Comparison of ENCODE assay signal across 7 worm cellular contexts in genomic region chrIV:1177683-1178082, ce11.
A peak's percentile ranks its signal among the peaks of the same experiment; 100 is the strongest.
TF ChIP-seq lines count a peak whose summit lies in the region.

Y104H12D.2 (plus strand) TSS chrIV:1178022.

TF ChIP-seq in whole organism, L1 larva, 84 proteins besides CTCF, POLR2A, EP300 and RAD21 (continues in another document):
- no peak for TF ChIP-seq mef-2 (tag; optimal IDR thresholded peaks at IDR 0.05; lab: Kevin White, UChicago)
- peak; percentile 20 for TF ChIP-seq skn-1 (tag; optimal IDR thresholded peaks at IDR 0.05; lab: Kevin White, UChicago)
- peak; percentile 90 to 95 for TF ChIP-seq efl-1 (optimal IDR thresholded peaks at IDR 0.05; lab: Kevin White, UChicago)
- peak; percentile 95 to 99 for TF ChIP-seq efl-1 (GFP tag; optimal IDR thresholded peaks at IDR 0.05 in 1 of 2; lab: Kevin White, UChicago)
- peak; percentile 28 for TF ChIP-seq tbx-2 (tag; optimal IDR thresholded peaks at IDR 0.05; lab: Kevin White, UChicago)
- TF ChIP-seq fkh-10 (GFP tag; optimal IDR thresholded peaks at IDR 0.05; lab: Kevin White, UChicago), result no peak
- no peak for TF ChIP-seq swsn-7 (tag; optimal IDR thresholded peaks at IDR 0.05; lab: Kevin White, UChicago)
- TF ChIP-seq blmp-1 (tag; optimal IDR thresholded peaks at IDR 0.05; lab: Kevin White, UChicago), result peak; percentile 31
- no peak for TF ChIP-seq nhr-84 (tag; optimal IDR thresholded peaks at IDR 0.05; lab: Kevin White, UChicago)
- peak; percentile 19 for TF ChIP-seq irx-1 (tag; optimal IDR thresholded peaks at IDR 0.05; lab: Kevin White, UChicago)
- TF ChIP-seq Y116A8C.19 (tag; optimal IDR thresholded peaks at IDR 0.05; lab: Kevin White, UChicago; ENCODE audit: borderline replicate concordance), result no peak
- TF ChIP-seq F16B12.6 (tag; optimal IDR thresholded peaks at IDR 0.05; lab: Kevin White, UChicago), result no peak
- TF ChIP-seq nhr-28 (tag; optimal IDR thresholded peaks at IDR 0.05; lab: Kevin White, UChicago), result no peak

TF ChIP-seq in whole organism, L2 larva, 48 proteins besides CTCF, POLR2A, EP300 and RAD21:
- TF ChIP-seq lin-13 (GFP tag; optimal IDR thresholded peaks at IDR 0.05; lab: Kevin White, UChicago), result peak; percentile 37
- peak; percentile 15 for TF ChIP-seq C34F6.9 (tag; optimal IDR thresholded peaks at IDR 0.05; lab: Kevin White, UChicago)
- peak; percentile 23 for TF ChIP-seq crh-2 (tag; optimal IDR thresholded peaks at IDR 0.05; lab: Kevin White, UChicago)
- TF ChIP-seq lsy-2 (tag; optimal IDR thresholded peaks at IDR 0.05; lab: Kevin White, UChicago), result peak; percentile 6 to 68
- no peak for TF ChIP-seq Y55F3AM.14 (GFP tag; optimal IDR thresholded peaks at IDR 0.05; lab: Kevin White, UChicago)
- peak; percentile 35 for TF ChIP-seq unc-55 (GFP tag; optimal IDR thresholded peaks at IDR 0.05; lab: Kevin White, UChicago)
- peak; percentile 93 for TF ChIP-seq gmeb-1 (tag; optimal IDR thresholded peaks at IDR 0.05; lab: Kevin White, UChicago)
- TF ChIP-seq blmp-1 (tag; optimal IDR thresholded peaks at IDR 0.05; lab: Kevin White, UChicago; ENCODE audit: insufficient read depth), result no peak

TF ChIP-seq in whole organism, L3 larva, 47 proteins besides CTCF, POLR2A, EP300 and RAD21:
- peak; percentile 54 for TF ChIP-seq pha-4 (tag; optimal IDR thresholded peaks at IDR 0.05; lab: Kevin White, UChicago)
- peak; percentile 23 for TF ChIP-seq lin-15B (tag; optimal IDR thresholded peaks at IDR 0.05; lab: Kevin White, UChicago)
- no peak for TF ChIP-seq mml-1 (tag; optimal IDR thresholded peaks at IDR 0.05; lab: Kevin White, UChicago)
- TF ChIP-seq sea-2 (GFP tag; optimal IDR thresholded peaks at IDR 0.05; lab: Kevin White, UChicago), result no peak
- TF ChIP-seq nfya-1 (tag; optimal IDR thresholded peaks at IDR 0.05; lab: Kevin White, UChicago; ENCODE audit: insufficient read depth), result peak; percentile 29
- peak; percentile 8 for TF ChIP-seq hmg-11 (tag; optimal IDR thresholded peaks at IDR 0.05; lab: Kevin White, UChicago)
- no peak for TF ChIP-seq ZK546.5 (tag; optimal IDR thresholded peaks at IDR 0.05; lab: Kevin White, UChicago)
- no peak for TF ChIP-seq ztf-11 (tag; optimal IDR thresholded peaks at IDR 0.05; lab: Kevin White, UChicago)
- TF ChIP-seq zag-1 (tag; optimal IDR thresholded peaks at IDR 0.05; lab: Kevin White, UChicago), result no peak
- no peak for TF ChIP-seq unc-62 (GFP tag; optimal IDR thresholded peaks at IDR 0.05; lab: Kevin White, UChicago)

TF ChIP-seq in whole organism, L4 larva, 104 proteins besides CTCF, POLR2A, EP300 and RAD21 (continues in another document):
- TF ChIP-seq zfp-3 (GFP tag; conservative IDR thresholded peaks at IDR 0.05; lab: Robert Waterston, UW) (no peak), ZK337.2 (GFP tag; IDR thresholded peaks at IDR 0.05; lab: Robert Waterston, UW) (no peak), nhr-42 (GFP tag; IDR thresholded peaks at IDR 0.05; lab: Robert Waterston, UW) (no peak), set-16 (GFP tag; IDR thresholded peaks at IDR 0.05; lab: Robert Waterston, UW) (no peak), zfp-2 (tag; optimal IDR thresholded peaks at IDR 0.05; lab: Kevin White, UChicago) (no peak), mxl-2 (GFP tag; conservative IDR thresholded peaks at IDR 0.05; lab: Robert Waterston, UW) (no peak), unc-130 (GFP tag; optimal IDR thresholded peaks at IDR 0.05; lab: Kevin White, UChicago) (no peak), mes-2 (tag; optimal IDR thresholded peaks at IDR 0.05; lab: Kevin White, UChicago; ENCODE audit: poor library complexity, severe bottlenecking) (no peak), lsy-2 (tag; optimal IDR thresholded peaks at IDR 0.05; lab: Kevin White, UChicago) (peak in 1 of 2 experiments; percentile 49), F26F4.8 (GFP tag; conservative IDR thresholded peaks at IDR 0.05; lab: Robert Waterston, UW) (no peak), daf-8 (GFP tag; IDR thresholded peaks at IDR 0.05; lab: Robert Waterston, UW) (no peak), snpc-1.2 (GFP tag; IDR thresholded peaks at IDR 0.05; lab: Robert Waterston, UW) (no peak), lir-3 (tag; optimal IDR thresholded peaks at IDR 0.05; lab: Kevin White, UChicago) (no peak), pqm-1 (tag; optimal IDR thresholded peaks at IDR 0.05; lab: Kevin White, UChicago) (no peak), skn-1 (tag; optimal IDR thresholded peaks at IDR 0.05; lab: Kevin White, UChicago) (no peak), hlh-11 (tag; optimal IDR thresholded peaks at IDR 0.05; lab: Kevin White, UChicago) (no peak), F37D6.2 (tag; optimal IDR thresholded peaks at IDR 0.05; lab: Kevin White, UChicago) (no peak)

TF ChIP-seq in whole organism, late embryonic, 69 proteins besides CTCF, POLR2A, EP300 and RAD21:
- TF ChIP-seq unc-42 (tag; optimal IDR thresholded peaks at IDR 0.05; lab: Kevin White, UChicago) (peak; percentile 32), hlh-6 (tag; optimal IDR thresholded peaks at IDR 0.05; lab: Kevin White, UChicago) (no peak), zip-5 (tag; optimal IDR thresholded peaks at IDR 0.05; lab: Kevin White, UChicago) (no peak), fax-1 (tag; optimal IDR thresholded peaks at IDR 0.05; lab: Kevin White, UChicago) (no peak)

TF ChIP-seq in whole organism, mixed stage, embryonic, 35 proteins besides CTCF, POLR2A, EP300 and RAD21:
- no peak for TF ChIP-seq bed-3 (GFP tag; optimal IDR thresholded peaks at IDR 0.05; lab: Kevin White, UChicago)
- no peak for TF ChIP-seq nhr-12 (tag; optimal IDR thresholded peaks at IDR 0.05; lab: Kevin White, UChicago)
- no peak for TF ChIP-seq flh-1 (GFP tag; optimal IDR thresholded peaks at IDR 0.05; lab: Kevin White, UChicago)
- TF ChIP-seq cnd-1 (tag; optimal IDR thresholded peaks at IDR 0.05; lab: Kevin White, UChicago), result no peak
- TF ChIP-seq mep-1 (tag; optimal IDR thresholded peaks at IDR 0.05; lab: Kevin White, UChicago), result peak; percentile 0
- no peak for TF ChIP-seq nhr-2 (tag; optimal IDR thresholded peaks at IDR 0.05; lab: Kevin White, UChicago)
- peak; percentile 41 for TF ChIP-seq ces-1 (GFP tag; optimal IDR thresholded peaks at IDR 0.05; lab: Kevin White, UChicago)
- peak; percentile 23 for TF ChIP-seq lsy-2 (tag; optimal IDR thresholded peaks at IDR 0.05; lab: Kevin White, UChicago)
- no peak for TF ChIP-seq hlh-1 (tag; optimal IDR thresholded peaks at IDR 0.05; lab: Kevin White, UChicago)
- TF ChIP-seq ztf-11 (tag; optimal IDR thresholded peaks at IDR 0.05; lab: Kevin White, UChicago), result no peak
- TF ChIP-seq unc-39 (tag; optimal IDR thresholded peaks at IDR 0.05; lab: Kevin White, UChicago), result no peak
- no peak for TF ChIP-seq elt-1 (tag; optimal IDR thresholded peaks at IDR 0.05; lab: Kevin White, UChicago; ENCODE audit: borderline replicate concordance, insufficient read depth)
- TF ChIP-seq ham-2 (GFP tag; optimal IDR thresholded peaks at IDR 0.05; lab: Kevin White, UChicago), result no peak
- TF ChIP-seq M03D4.4 (tag; optimal IDR thresholded peaks at IDR 0.05; lab: Kevin White, UChicago), result no peak
- no peak for TF ChIP-seq sem-2 (GFP tag; optimal IDR thresholded peaks at IDR 0.05; lab: Kevin White, UChicago)
- TF ChIP-seq sptf-1 (tag; optimal IDR thresholded peaks at IDR 0.05; lab: Kevin White, UChicago), result no peak
- no peak for TF ChIP-seq ceh-39 (tag; optimal IDR thresholded peaks at IDR 0.05; lab: Kevin White, UChicago)
- no peak for TF ChIP-seq zip-8 (tag; optimal IDR thresholded peaks at IDR 0.05; lab: Kevin White, UChicago)
- no peak for TF ChIP-seq lin-13 (tag; optimal IDR thresholded peaks at IDR 0.05; lab: Kevin White, UChicago)
- no peak for TF ChIP-seq mab-5 (tag; optimal IDR thresholded peaks at IDR 0.05; lab: Kevin White, UChicago)
- no peak for TF ChIP-seq drap-1 (GFP tag; optimal IDR thresholded peaks at IDR 0.05; lab: Kevin White, UChicago)

TF ChIP-seq in whole organism, young adult, 124 proteins besides CTCF, POLR2A, EP300 and RAD21 (continues in another document):
- TF ChIP-seq unc-62 (GFP tag; optimal IDR thresholded peaks at IDR 0.05; lab: Kevin White, UChicago) (no peak), aptf-2 (GFP tag; conservative IDR thresholded peaks at IDR 0.05; lab: Robert Waterston, UW) (no peak), cebp-2 (GFP tag; IDR thresholded peaks at IDR 0.05; lab: Robert Waterston, UW) (no peak), lin-40 (tag; optimal IDR thresholded peaks at IDR 0.05; lab: Kevin White, UChicago) (no peak), hmg-1.2 (GFP tag; IDR thresholded peaks at IDR 0.05; lab: Robert Waterston, UW) (peak; percentile 28; the same call in 1 of the 2 replicates), F39B2.1 (GFP tag; IDR thresholded peaks at IDR 0.05; lab: Robert Waterston, UW) (no peak), efl-1 (GFP tag; optimal IDR thresholded peaks at IDR 0.05; lab: Kevin White, UChicago) (peak; percentile 69), mel-28 (tag; optimal IDR thresholded peaks at IDR 0.05; lab: Kevin White, UChicago; ENCODE audit: borderline replicate concordance) (no peak), ceh-91 (GFP tag; IDR thresholded peaks at IDR 0.05; lab: Robert Waterston, UW) (no peak), madf-10 (tag; optimal IDR thresholded peaks at IDR 0.05; lab: Kevin White, UChicago) (no peak), mcd-1 (GFP tag; IDR thresholded peaks at IDR 0.05; lab: Robert Waterston, UW) (no peak), lsy-27 (tag; optimal IDR thresholded peaks at IDR 0.05; lab: Kevin White, UChicago; ENCODE audit: borderline replicate concordance, insufficient read depth) (no peak), B0019.2 (GFP tag; conservative IDR thresholded peaks at IDR 0.05; lab: Robert Waterston, UW) (0 out of 2 replicates have a peak, but pooled peaks have one; percentile 15), snpc-4 (GFP tag; optimal IDR thresholded peaks at IDR 0.05; lab: Kevin White, UChicago) (no peak), snpc-4 (tag; optimal IDR thresholded peaks at IDR 0.05; lab: Kevin White, UChicago) (peak in 1 of 4 experiments; percentile 42), lin-54 (GFP tag; optimal IDR thresholded peaks at IDR 0.05; lab: Kevin White, UChicago) (peak; percentile 82), nhr-80 (tag; optimal IDR thresholded peaks at IDR 0.05; lab: Kevin White, UChicago) (no peak), F52B5.7 (tag; optimal IDR thresholded peaks at IDR 0.05; lab: Kevin White, UChicago) (no peak), ceh-79 (tag; optimal IDR thresholded peaks at IDR 0.05; lab: Kevin White, UChicago) (no peak), B0261.1 (tag; optimal IDR thresholded peaks at IDR 0.05; lab: Kevin White, UChicago) (no peak), lin-35 (GFP tag; optimal IDR thresholded peaks at IDR 0.05; lab: Kevin White, UChicago) (peak in 1 of 3 experiments; percentile 88), T07F8.4 (tag; optimal IDR thresholded peaks at IDR 0.05; lab: Kevin White, UChicago) (no peak), Y79H2A.3 (GFP tag; conservative IDR thresholded peaks at IDR 0.05; lab: Robert Waterston, UW) (no peak), attf-3 (GFP tag; conservative IDR thresholded peaks at IDR 0.05; lab: Robert Waterston, UW) (peak; percentile 97), dpl-1 (GFP tag; optimal IDR thresholded peaks at IDR 0.05; lab: Kevin White, UChicago) (peak; percentile 55), unc-130 (GFP tag; optimal IDR thresholded peaks at IDR 0.05; lab: Kevin White, UChicago) (no peak), cebp-1 (GFP tag; IDR thresholded peaks at IDR 0.05; lab: Robert Waterston, UW) (no peak), cebp-1 (tag; optimal IDR thresholded peaks at IDR 0.05; lab: Kevin White, UChicago) (peak; percentile 20), F33H1.4 (GFP tag; IDR thresholded peaks at IDR 0.05; lab: Robert Waterston, UW) (no peak)
